Fruit fly (Drosophila melanogaster): ENCODE measurements around the gene Cpr65Ec.
A peak's percentile ranks its signal among the peaks of the same experiment; 100 is the strongest.

Cpr65Ec gene

DNA sequence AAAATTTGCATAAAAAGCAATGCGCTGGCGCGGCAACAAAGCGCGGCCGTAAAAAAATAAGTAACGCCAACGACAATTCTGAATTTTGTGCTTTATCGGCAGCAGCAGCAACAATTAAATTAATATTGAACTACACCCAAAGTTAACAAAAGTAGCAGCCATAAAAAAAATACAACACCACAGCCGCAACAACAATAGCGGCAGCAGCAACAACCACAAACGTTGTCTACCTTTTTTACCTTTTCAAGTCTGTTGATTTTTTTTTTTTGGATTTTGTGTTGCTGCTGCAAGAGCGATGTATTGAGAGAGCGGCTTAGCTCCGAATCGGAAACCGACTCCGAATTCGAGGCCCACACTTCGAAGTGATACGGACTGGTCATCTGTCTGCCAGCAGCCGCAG lies 41.8 kb downstream of the Cpr65Ec start (continued):
- TF ChIP-seq Sox102F (GFP tag; optimal IDR thresholded peaks at IDR 0.05), result no peak
- no peak for TF ChIP-seq Hr38 (GFP tag; optimal IDR thresholded peaks at IDR 0.05)
- no peak for TF ChIP-seq topi (GFP tag; optimal IDR thresholded peaks at IDR 0.05)
- no peak for TF ChIP-seq CG4318 (GFP tag; optimal IDR thresholded peaks at IDR 0.05)
- no peak for TF ChIP-seq CG11294 (GFP tag; IDR thresholded peaks at IDR 0.05)
- no peak for TF ChIP-seq lz (GFP tag; optimal IDR thresholded peaks at IDR 0.05)
- TF ChIP-seq CG34406 (GFP tag; optimal IDR thresholded peaks at IDR 0.05), result peak; percentile 9
- TF ChIP-seq salr (GFP tag; optimal IDR thresholded peaks at IDR 0.05), result peak in 1 of 2 experiments; percentile 3
- TF ChIP-seq OdsH (GFP tag; optimal IDR thresholded peaks at IDR 0.05), result no peak
- no peak for TF ChIP-seq Hr4 (GFP tag; optimal IDR thresholded peaks at IDR 0.05)
- no peak for TF ChIP-seq CG10631 (GFP tag; optimal IDR thresholded peaks at IDR 0.05)
- no peak for TF ChIP-seq CG3032 (tag; optimal IDR thresholded peaks at IDR 0.05)
- no peak for TF ChIP-seq cyc (GFP tag; optimal IDR thresholded peaks at IDR 0.05)
- no peak for TF ChIP-seq CG8319 (GFP tag; optimal IDR thresholded peaks at IDR 0.05)
- TF ChIP-seq CG32006 (GFP tag; optimal IDR thresholded peaks at IDR 0.05), result peak; percentile 4
- no peak for TF ChIP-seq Met (GFP tag; optimal IDR thresholded peaks at IDR 0.05)
- TF ChIP-seq fkh (GFP tag; optimal IDR thresholded peaks at IDR 0.05), result no peak
- TF ChIP-seq CG8119 (GFP tag; IDR thresholded peaks at IDR 0.05), result peak; percentile 36; the same call in 1 of the 3 replicates
- no peak for TF ChIP-seq CG6792 (GFP tag; optimal IDR thresholded peaks at IDR 0.05)
- no peak for TF ChIP-seq CG31627 (GFP tag; optimal IDR thresholded peaks at IDR 0.05)
- no peak for TF ChIP-seq CG16779 (tag; optimal IDR thresholded peaks at IDR 0.05)
- no peak for TF ChIP-seq svp (GFP tag)
- no peak for TF ChIP-seq Eip75B (GFP tag; optimal IDR thresholded peaks at IDR 0.05)
- peak; percentile 58 for TF ChIP-seq spab (GFP tag; optimal IDR thresholded peaks at IDR 0.05)
- TF ChIP-seq CG10669 (GFP tag; optimal IDR thresholded peaks at IDR 0.05), result peak; percentile 40
- no peak for TF ChIP-seq net (GFP tag; optimal IDR thresholded peaks at IDR 0.05)
- no peak for TF ChIP-seq CG11902 (GFP tag; optimal IDR thresholded peaks at IDR 0.05)
- no peak for TF ChIP-seq acj6 (GFP tag; optimal IDR thresholded peaks at IDR 0.05)
- TF ChIP-seq CG9139 (GFP tag; optimal IDR thresholded peaks at IDR 0.05), result peak; percentile 53
- peak; percentile 23; the same call in 1 of the 2 replicates for TF ChIP-seq CG15336 (GFP tag; IDR thresholded peaks at IDR 0.05)
- TF ChIP-seq ss (GFP tag; optimal IDR thresholded peaks at IDR 0.05), result peak; percentile 36 to 77

DNA sequence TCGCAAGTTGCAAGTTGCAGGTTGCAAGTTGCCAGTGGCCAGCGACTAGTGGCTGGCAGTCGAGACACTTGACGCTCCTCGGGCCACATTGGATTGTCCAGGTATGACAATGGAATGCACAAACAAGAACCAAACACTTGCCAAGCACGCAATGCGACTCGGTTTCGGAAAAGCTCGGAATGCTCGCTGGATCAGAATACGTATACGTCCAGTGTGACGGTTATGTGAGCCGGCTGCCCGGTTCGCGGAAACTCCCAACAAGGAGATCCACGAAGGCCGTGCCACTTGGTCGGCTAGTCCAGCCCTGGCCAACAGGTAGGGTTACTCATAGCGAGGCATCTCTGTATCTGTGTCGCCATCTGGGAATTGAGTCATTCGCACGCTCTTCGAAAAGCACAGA lies 43.7 kb downstream of the Cpr65Ec start:
- TF ChIP-seq CG6854 (GFP tag; optimal IDR thresholded peaks at IDR 0.05) (no peak), CG34406 (GFP tag; optimal IDR thresholded peaks at IDR 0.05) (no peak), cyc (GFP tag; optimal IDR thresholded peaks at IDR 0.05) (no peak), Eip75B (GFP tag; optimal IDR thresholded peaks at IDR 0.05) (no peak), CG32006 (GFP tag; optimal IDR thresholded peaks at IDR 0.05) (peak; percentile 20), spab (GFP tag; optimal IDR thresholded peaks at IDR 0.05) (no peak), CG11294 (GFP tag; IDR thresholded peaks at IDR 0.05) (no peak), CG10631 (GFP tag; optimal IDR thresholded peaks at IDR 0.05) (no peak), Lpt (GFP tag; optimal IDR thresholded peaks at IDR 0.05) (no peak), Hr4 (GFP tag; optimal IDR thresholded peaks at IDR 0.05) (no peak), Blimp-1 (GFP tag; optimal IDR thresholded peaks at IDR 0.05) (no peak), lz (GFP tag; optimal IDR thresholded peaks at IDR 0.05) (no peak), OdsH (GFP tag; optimal IDR thresholded peaks at IDR 0.05) (no peak), fd85E (GFP tag; optimal IDR thresholded peaks at IDR 0.05) (no peak), CG6276 (GFP tag; optimal IDR thresholded peaks at IDR 0.05) (peak; percentile 6), dsx (GFP tag; optimal IDR thresholded peaks at IDR 0.05; ENCODE audit: poor library complexity, severe bottlenecking) (no peak), Hr38 (GFP tag; optimal IDR thresholded peaks at IDR 0.05) (no peak), CG8319 (GFP tag; optimal IDR thresholded peaks at IDR 0.05) (no peak), CG16779 (tag; optimal IDR thresholded peaks at IDR 0.05) (no peak), svp (GFP tag) (no peak), CG10669 (GFP tag; optimal IDR thresholded peaks at IDR 0.05) (no peak), dac (GFP tag; optimal IDR thresholded peaks at IDR 0.05) (no peak), CG11902 (GFP tag; optimal IDR thresholded peaks at IDR 0.05) (no peak), CG11762 (GFP tag; optimal IDR thresholded peaks at IDR 0.05; ENCODE audit: insufficient read depth) (no peak), esn (GFP tag; optimal IDR thresholded peaks at IDR 0.05) (no peak), pdm3 (GFP tag; optimal IDR thresholded peaks at IDR 0.05) (no peak), Ets21C (GFP tag; optimal IDR thresholded peaks at IDR 0.05) (no peak), topi (GFP tag; optimal IDR thresholded peaks at IDR 0.05) (no peak), CG4318 (GFP tag; optimal IDR thresholded peaks at IDR 0.05) (no peak), ss (GFP tag; optimal IDR thresholded peaks at IDR 0.05) (peak; percentile 24 to 66), CG9139 (GFP tag; optimal IDR thresholded peaks at IDR 0.05) (no peak), Ets96B (tag; optimal IDR thresholded peaks at IDR 0.05) (no peak), fkh (GFP tag; optimal IDR thresholded peaks at IDR 0.05) (no peak), Met (GFP tag; optimal IDR thresholded peaks at IDR 0.05) (no peak), CG6808 (GFP tag; optimal IDR thresholded peaks at IDR 0.05) (peak; percentile 6), Sox102F (GFP tag; optimal IDR thresholded peaks at IDR 0.05) (no peak), CG15336 (GFP tag; IDR thresholded peaks at IDR 0.05) (no peak), CG6792 (GFP tag; optimal IDR thresholded peaks at IDR 0.05) (no peak), Hr39 (GFP tag; optimal IDR thresholded peaks at IDR 0.05) (no peak), acj6 (GFP tag; optimal IDR thresholded peaks at IDR 0.05) (no peak), CG3919 (GFP tag; optimal IDR thresholded peaks at IDR 0.05) (no peak)
